Worm (Caenorhabditis elegans) whole organism, L4 larva: ENCODE data around the gene parn-2.

Source experiments
- F26F4.8 ChIP-seq: fragments of 200-800 bp; sonication (Bioruptor generic); conservative IDR thresholded peaks from 2 replicates; pipeline ENCODE4 v1.3.6; 2022; ENCODE audit warnings: missing genetic modification characterization, missing compliant biosample characterization
- F37D6.2 ChIP-seq: sonication (generic microtip); optimal IDR thresholded peaks from 2 replicates; lab custom pipeline; 2016; ENCODE audit warnings: mild to moderate bottlenecking, missing genetic modification characterization, missing compliant biosample characterization
- R02D3.7 ChIP-seq: fragments of 150-350 bp; sonication (generic microtip); optimal IDR thresholded peaks from 3 replicates; lab custom pipeline; 2014; ENCODE audit warnings: missing biosample characterization, missing genetic modification characterization
- Y48G9A.11 ChIP-seq: fragments of 200-800 bp; sonication (Bioruptor generic); IDR thresholded peaks from 2 replicates; pipeline ENCODE4 v1.3.6; 2022; ENCODE audit warnings: missing genetic modification reagents, missing genetic modification characterization, missing compliant biosample characterization
- aha-1 ChIP-seq: fragments of 150-350 bp; peaks from one replicate; lab custom pipeline; 2014; ENCODE audit warnings: missing biosample characterization, missing genetic modification characterization
- ama-1 ChIP-seq: fragments of 150-350 bp; optimal IDR thresholded peaks from 2 replicates; lab custom pipeline; 2014; ENCODE audit warnings: inconsistent platforms, mixed read lengths
- arid-1 ChIP-seq: fragments of 200-800 bp; sonication (Bioruptor generic); conservative IDR thresholded peaks from 2 replicates; pipeline ENCODE4 v1.3.6; 2022; ENCODE audit warnings: missing genetic modification reagents, missing genetic modification characterization, missing compliant biosample characterization
- ceh-20 ChIP-seq: fragments of 200-800 bp; sonication (Bioruptor generic); IDR thresholded peaks from 2 replicates; pipeline ENCODE4 v1.3.6; 2022; ENCODE audit warnings: missing genetic modification reagents, missing genetic modification characterization, missing compliant biosample characterization
- ceh-28 ChIP-seq: fragments of 150-350 bp; optimal IDR thresholded peaks from 2 replicates; lab custom pipeline; 2014; ENCODE audit warnings: missing biosample characterization, missing genetic modification reagents, missing genetic modification characterization
- ceh-32 ChIP-seq: sonication (generic microtip); optimal IDR thresholded peaks from 2 replicates; lab custom pipeline; 2016; ENCODE audit warnings: mild to moderate bottlenecking, missing genetic modification characterization, missing compliant biosample characterization; ENCODE audit not compliant: poor library complexity
- ceh-44 ChIP-seq: fragments of 200-800 bp; sonication (Bioruptor generic); IDR thresholded peaks from 2 replicates; pipeline ENCODE4 v1.3.6; 2022; ENCODE audit warnings: missing genetic modification reagents, missing genetic modification characterization, missing compliant biosample characterization
- daf-8 ChIP-seq: fragments of 200-800 bp; sonication (Bioruptor generic); IDR thresholded peaks from 2 replicates; pipeline ENCODE4 v1.3.6; 2022; ENCODE audit warnings: missing genetic modification characterization, missing compliant biosample characterization
- dmd-8 ChIP-seq: fragments of 200-800 bp; sonication (Bioruptor generic); IDR thresholded peaks from 2 replicates; pipeline ENCODE4 v1.3.6; 2022; ENCODE audit warnings: missing genetic modification characterization, missing compliant biosample characterization
- fkh-10 ChIP-seq: fragments of 150-350 bp; optimal IDR thresholded peaks from 2 replicates; lab custom pipeline; 2014; ENCODE audit warnings: missing biosample characterization, missing genetic modification reagents, missing genetic modification characterization
- fos-1 ChIP-seq: fragments of 150-350 bp; optimal IDR thresholded peaks from 2 replicates; lab custom pipeline; 2014; ENCODE audit warnings: missing biosample characterization, missing genetic modification characterization
- gei-8 ChIP-seq: fragments of 200-800 bp; sonication (Bioruptor generic); optimal IDR thresholded peaks from 2 replicates; lab custom pipeline; 2018; ENCODE audit warnings: mild to moderate bottlenecking, missing genetic modification characterization, missing compliant biosample characterization
- hif-1 ChIP-seq, 2 experiments: sonication (generic microtip); optimal IDR thresholded peaks; 2 replicates each; lab custom pipeline; 2016 to 2017; ENCODE audit warnings: missing compliant biosample characterization in 2 of 2, missing genetic modification characterization in 2 of 2, missing genetic modification reagents in 2 of 2, missing genotype in 2 of 2, mild to moderate bottlenecking in 1 of 2
- hlh-11 ChIP-seq: fragments of 200-800 bp; sonication (Bioruptor generic); optimal IDR thresholded peaks from 2 replicates; lab custom pipeline; 2018; ENCODE audit warnings: mild to moderate bottlenecking, missing genetic modification characterization, missing compliant biosample characterization
- lim-7 ChIP-seq: fragments of 200-800 bp; sonication (Bioruptor generic); IDR thresholded peaks from 2 replicates; pipeline ENCODE4 v1.3.6; 2022; ENCODE audit warnings: missing genetic modification characterization, missing compliant biosample characterization
- lin-1 ChIP-seq: fragments of 200-800 bp; sonication (Bioruptor generic); IDR thresholded peaks from 2 replicates; pipeline ENCODE4 v1.3.6; 2022; ENCODE audit warnings: missing genetic modification reagents, missing genetic modification characterization, missing compliant biosample characterization
- lin-29 ChIP-seq: fragments of 200-800 bp; sonication (Bioruptor generic); IDR thresholded peaks from 2 replicates; pipeline ENCODE4 v1.3.6; 2022; ENCODE audit warnings: missing genetic modification reagents, missing genetic modification characterization, missing compliant biosample characterization
- lin-38 ChIP-seq: fragments of 200-800 bp; sonication (Bioruptor generic); IDR thresholded peaks from 2 replicates; pipeline ENCODE4 v1.3.6; 2022; ENCODE audit warnings: missing genetic modification reagents, missing genetic modification characterization, missing compliant biosample characterization
- madf-5 ChIP-seq, 2 experiments: fragments of 200-800 bp; sonication (Bioruptor generic); IDR thresholded peaks; 2 replicates each; pipeline ENCODE4 v1.3.6; 2022; ENCODE audit warnings: missing compliant biosample characterization in 2 of 2, missing genetic modification characterization in 2 of 2
- mdl-1 ChIP-seq, 2 experiments: fragments of 150-350 bp in 1 of 2; sonication (generic microtip) in 1 of 2; optimal IDR thresholded peaks; 2 replicates each; lab custom pipeline; 2014 to 2017; ENCODE audit warnings: missing biosample characterization in 2 of 2, missing genetic modification characterization in 2 of 2
- mes-2 ChIP-seq: sonication (generic microtip); optimal IDR thresholded peaks from 2 replicates; lab custom pipeline; 2016; ENCODE audit warnings: missing genotype, mild to moderate bottlenecking, missing genetic modification characterization, missing compliant biosample characterization; ENCODE audit not compliant: poor library complexity, severe bottlenecking
- mxl-3 ChIP-seq: fragments of 200-800 bp; sonication (Bioruptor generic); optimal IDR thresholded peaks from 2 replicates; lab custom pipeline; 2018; ENCODE audit warnings: mild to moderate bottlenecking, missing genetic modification characterization, missing compliant biosample characterization
- nhr-111 ChIP-seq: fragments of 200-800 bp; sonication (Bioruptor generic); optimal IDR thresholded peaks from 2 replicates; lab custom pipeline; 2018; ENCODE audit warnings: mild to moderate bottlenecking, missing genetic modification characterization, missing compliant biosample characterization
- nhr-42 ChIP-seq: fragments of 200-800 bp; sonication (Bioruptor generic); IDR thresholded peaks from 2 replicates; pipeline ENCODE4 v1.3.6; 2022; ENCODE audit warnings: missing genetic modification characterization, missing compliant biosample characterization
- nhr-48 ChIP-seq: sonication (generic microtip); optimal IDR thresholded peaks from 2 replicates; lab custom pipeline; 2016; ENCODE audit warnings: mild to moderate bottlenecking, missing genetic modification characterization, missing compliant biosample characterization
- nhr-76 ChIP-seq: fragments of 150-350 bp; optimal IDR thresholded peaks from 2 replicates; lab custom pipeline; 2014; ENCODE audit warnings: missing biosample characterization, missing genetic modification characterization
- snpc-4 ChIP-seq: fragments of 150-350 bp; optimal IDR thresholded peaks from 2 replicates; lab custom pipeline; 2014; ENCODE audit warnings: missing biosample characterization, missing genetic modification characterization
- spr-1 ChIP-seq: sonication (generic microtip); optimal IDR thresholded peaks from 2 replicates; lab custom pipeline; 2016; ENCODE audit warnings: mild to moderate bottlenecking, missing genetic modification characterization, missing compliant biosample characterization
- spr-3 ChIP-seq: fragments of 200-800 bp; sonication (Bioruptor generic); optimal IDR thresholded peaks from 2 replicates; lab custom pipeline; 2018; ENCODE audit warnings: mild to moderate bottlenecking, missing genetic modification characterization, missing compliant biosample characterization
- tra-1 ChIP-seq: fragments of 200-800 bp; sonication (Bioruptor generic); IDR thresholded peaks from 2 replicates; pipeline ENCODE4 v1.3.6; 2022; ENCODE audit warnings: missing genetic modification reagents, missing genetic modification characterization, missing compliant biosample characterization
- unc-130 ChIP-seq: sonication (generic microtip); optimal IDR thresholded peaks from 2 replicates; lab custom pipeline; 2016; ENCODE audit warnings: missing genetic modification reagents, missing genetic modification characterization, missing compliant biosample characterization
- unc-62 ChIP-seq, 3 experiments: fragments of 150-350 bp in 1 of 3; sonication (generic microtip); optimal IDR thresholded peaks in 2 of 3; peaks in 1 of 3; 1 replicate in 1 of 3; 2 replicates in 2 of 3; lab custom pipeline; 2014 to 2017; ENCODE audit warnings: missing biosample characterization in 3 of 3, missing genetic modification characterization in 3 of 3, missing genetic modification reagents in 3 of 3, missing genotype in 1 of 3
- zfp-3 ChIP-seq: fragments of 200-800 bp; sonication (Bioruptor generic); conservative IDR thresholded peaks from 2 replicates; pipeline ENCODE4 v1.3.6; 2022; ENCODE audit warnings: missing genetic modification reagents, missing genetic modification characterization, missing compliant biosample characterization
- zip-11 ChIP-seq: fragments of 200-800 bp; sonication (Bioruptor generic); IDR thresholded peaks from 2 replicates; pipeline ENCODE4 v1.3.6; 2022; ENCODE audit warnings: missing genetic modification characterization, missing compliant biosample characterization
- zip-2 ChIP-seq: fragments of 150-350 bp; optimal IDR thresholded peaks from 2 replicates; lab custom pipeline; 2014; ENCODE audit warnings: missing biosample characterization, missing genetic modification characterization

parn-2 gene

ce11 chrII:12301233-12301632 lies 44.8 kb upstream of the parn-2 start:
- TF ChIP-seq lim-7 (GFP tag; lab: Robert Waterston, UW) (no peak), ceh-28 (tag; lab: Kevin White, UChicago) (peak; percentile 96), aha-1 (tag; lab: Kevin White, UChicago) (peak; percentile 42)
- TF ChIP-seq, all 104 proteins: peak for 2

- TF ChIP-seq ceh-32 (tag; lab: Kevin White, UChicago) (no peak), spr-1 (tag; lab: Kevin White, UChicago) (no peak), arid-1 (GFP tag; lab: Robert Waterston, UW) (no peak), dmd-8 (no peak), ama-1 (no peak), ceh-20 (GFP tag; lab: Robert Waterston, UW) (no peak), lin-1 (GFP tag; lab: Robert Waterston, UW) (no peak), Y48G9A.11 (GFP tag; lab: Robert Waterston, UW) (0 out of 2 replicates have a peak, but pooled peaks have one; percentile 37), zip-2 (no peak), zip-11 (GFP tag; lab: Robert Waterston, UW) (no peak), daf-8 (GFP tag; lab: Robert Waterston, UW) (no peak), aha-1 (tag; lab: Kevin White, UChicago) (no peak), lin-38 (GFP tag; lab: Robert Waterston, UW) (peak; percentile 58), R02D3.7 (no peak), ceh-28 (tag; lab: Kevin White, UChicago) (peak; percentile 88), zfp-3 (no peak), ceh-44 (GFP tag; lab: Robert Waterston, UW) (no peak), tra-1 (GFP tag; lab: Robert Waterston, UW) (no peak), fos-1 (tag; lab: Kevin White, UChicago) (no peak), F37D6.2 (no peak), mdl-1 (tag; optimal IDR thresholded peaks at IDR 0.05; lab: Kevin White, UChicago) (no peak)
These were observed 44.3 kb upstream of the parn-2 start for ce11 chrII:12300680-12301079.

ce11 chrII:12296591-12296990 lies 40.2 kb upstream of the parn-2 start:
- TF ChIP-seq unc-62 (GFP tag; optimal IDR thresholded peaks at IDR 0.05 in 1 of 2; lab: Kevin White, UChicago), result no peak
- no peak for TF ChIP-seq unc-62 (tag; optimal IDR thresholded peaks at IDR 0.05; lab: Kevin White, UChicago)
- no peak for TF ChIP-seq nhr-48
- no peak for TF ChIP-seq zfp-3
- TF ChIP-seq mes-2, result no peak
- no peak for TF ChIP-seq nhr-111 (GFP tag; lab: Kevin White, UChicago)
- no peak for TF ChIP-seq ceh-20 (GFP tag; lab: Robert Waterston, UW)
- no peak for TF ChIP-seq hif-1 (tag; optimal IDR thresholded peaks at IDR 0.05; lab: Kevin White, UChicago)
- no peak for TF ChIP-seq fkh-10
- TF ChIP-seq zip-11 (GFP tag; lab: Robert Waterston, UW), result no peak
- TF ChIP-seq F26F4.8 (GFP tag; lab: Robert Waterston, UW), result no peak
- TF ChIP-seq spr-3 (GFP tag; lab: Kevin White, UChicago), result no peak
- TF ChIP-seq, all 104 proteins: peak for 0

ce11 chrII:12289085-12289484 lies 32.7 kb upstream of the parn-2 start, which contains the start of gene Y57A10A.31:
Gene Y57A10A.31 (plus strand): TSS chrII:12289385.
- no peak for TF ChIP-seq hlh-11 (tag; lab: Kevin White, UChicago)
- TF ChIP-seq nhr-111 (GFP tag; lab: Kevin White, UChicago), result no peak
- TF ChIP-seq snpc-4 (tag; lab: Kevin White, UChicago), result no peak
- TF ChIP-seq unc-130 (GFP tag; lab: Kevin White, UChicago), result no peak
- TF ChIP-seq mes-2, result no peak
- no peak for TF ChIP-seq nhr-42 (GFP tag; lab: Robert Waterston, UW)
- no peak for TF ChIP-seq Y48G9A.11 (GFP tag; lab: Robert Waterston, UW)
- TF ChIP-seq lin-29 (GFP tag; lab: Robert Waterston, UW), result no peak
- TF ChIP-seq nhr-76 (tag; lab: Kevin White, UChicago), result no peak
- no peak for TF ChIP-seq mxl-3
- TF ChIP-seq madf-5 (GFP tag; IDR thresholded peaks at IDR 0.05; lab: Robert Waterston, UW), result no peak
- TF ChIP-seq gei-8, result no peak
